Worm (Caenorhabditis elegans): Measurements from ENCODE around the gene ucr-2.3.
A peak's percentile ranks its signal among the peaks of the same experiment; 100 is the strongest.

ucr-2.3 gene

ce11 chrIII:909540-909939, 29.9 kb downstream of the ucr-2.3 start, which contains the start of gene crls-1:
Gene crls-1 (minus strand): TSS chrIII:909902.
- TF ChIP-seq ceh-83 (GFP tag; optimal IDR thresholded peaks at IDR 0.05) (no peak), ceh-43 (GFP tag; optimal IDR thresholded peaks at IDR 0.05) (no peak), ham-2 (GFP tag; optimal IDR thresholded peaks at IDR 0.05) (no peak), ces-1 (GFP tag; optimal IDR thresholded peaks at IDR 0.05) (no peak), tbx-8 (GFP tag; optimal IDR thresholded peaks at IDR 0.05) (no peak), ztf-11 (tag; optimal IDR thresholded peaks at IDR 0.05) (no peak), nhr-28 (tag; optimal IDR thresholded peaks at IDR 0.05) (no peak), drap-1 (GFP tag; optimal IDR thresholded peaks at IDR 0.05) (no peak)

DNA sequence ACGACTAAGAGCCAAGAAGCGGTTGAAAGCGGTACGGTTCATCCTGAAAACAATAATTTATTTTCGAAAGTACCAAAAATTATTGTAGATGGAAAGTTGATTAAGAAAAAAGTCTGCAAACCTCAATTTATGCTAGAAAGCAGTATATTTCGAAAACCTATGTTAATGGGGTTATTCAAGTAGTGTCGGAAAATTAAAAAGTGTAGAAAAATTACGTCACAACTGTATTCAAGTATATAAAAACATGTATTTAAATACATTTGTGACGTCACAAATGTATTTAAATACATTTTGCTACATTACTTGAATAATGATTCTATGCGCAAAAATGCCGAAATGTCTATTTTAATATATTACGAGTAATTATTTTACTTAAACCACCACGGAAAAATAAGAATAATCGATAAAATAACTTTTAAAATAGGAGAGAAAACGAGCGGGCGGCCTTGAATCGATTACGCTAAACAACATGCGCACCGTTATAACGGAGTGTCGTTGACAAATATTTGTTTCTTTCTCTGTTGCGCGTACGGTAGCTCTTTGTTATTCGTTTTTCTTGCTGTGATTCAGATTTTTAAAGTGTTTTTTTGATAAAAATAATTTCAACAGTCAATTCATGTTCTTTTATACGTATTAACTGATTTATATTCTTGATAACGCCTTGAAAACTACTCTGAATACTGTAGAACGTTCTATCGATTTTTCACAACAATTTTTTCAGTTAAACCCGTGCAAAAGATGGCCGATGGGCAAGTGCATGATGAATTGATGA, 31.1 kb downstream of the ucr-2.3 start, which contains the start of the genes F23H11.5 and bra-2:
Gene F23H11.5, minus strand, starts transcription at position 51 of the 772 bp plus-strand sequence.
Gene bra-2, plus strand, starts transcription at position 722 of the 772 bp plus-strand sequence.
- TF ChIP-seq elt-1 (tag; optimal IDR thresholded peaks at IDR 0.05; ENCODE audit: borderline replicate concordance, insufficient read depth) (peak; percentile 26), ces-1 (GFP tag; optimal IDR thresholded peaks at IDR 0.05) (peak; percentile 28), ceh-39 (tag; optimal IDR thresholded peaks at IDR 0.05) (peak; percentile 6), lsy-2 (tag; optimal IDR thresholded peaks at IDR 0.05) (peak; percentile 80), mep-1 (tag; optimal IDR thresholded peaks at IDR 0.05) (no peak), zip-8 (tag; optimal IDR thresholded peaks at IDR 0.05) (peak; percentile 92), pha-4 (tag; optimal IDR thresholded peaks at IDR 0.05) (peak; percentile 22), lin-13 (tag; optimal IDR thresholded peaks at IDR 0.05) (no peak)

ce11 chrIII:916897-917296, 37.2 kb downstream of the ucr-2.3 start, which contains the start of gene idpp-13:
Gene idpp-13 (minus strand): TSS chrIII:916997.
- TF ChIP-seq zip-8 (tag; optimal IDR thresholded peaks at IDR 0.05): no peak

ce11 chrIII:919322-919721, 39.7 kb downstream of the ucr-2.3 start, which contains the start of gene F23H11.7:
Gene F23H11.7 (minus strand): TSS chrIII:919422.
- TF ChIP-seq ztf-11 (tag; optimal IDR thresholded peaks at IDR 0.05) (no peak), mls-2 (tag; optimal IDR thresholded peaks at IDR 0.05) (no peak), bed-3 (GFP tag; optimal IDR thresholded peaks at IDR 0.05) (no peak), nhr-237 (tag; optimal IDR thresholded peaks at IDR 0.05) (no peak), ceh-43 (GFP tag; optimal IDR thresholded peaks at IDR 0.05) (no peak), snpc-4 (tag; optimal IDR thresholded peaks at IDR 0.05) (no peak), M03D4.4 (tag; optimal IDR thresholded peaks at IDR 0.05) (no peak)

- TF ChIP-seq unc-120 (tag; optimal IDR thresholded peaks at IDR 0.05; ENCODE audit: poor library complexity, severe bottlenecking) (no peak), drap-1 (GFP tag; optimal IDR thresholded peaks at IDR 0.05) (no peak)
Observed at ce11 chrIII:926216-926615, 46.6 kb downstream of the ucr-2.3 start, which contains the start of gene pef-1. Gene pef-1 (minus strand): TSS chrIII:926316.

Measured in whole organism, mixed stage, embryonic.